Worm (Caenorhabditis elegans): Measurements from ENCODE around the gene srw-89.
"Not testable (repeated sequence)": the region's sequence is repeated elsewhere in the genome, so short reads cannot be mapped to it uniquely, and the experiment has no call there.

- TF ChIP-seq snpc-4 (tag; optimal IDR thresholded peaks at IDR 0.05); ama-1 (optimal IDR thresholded peaks at IDR 0.05); egl-13 (tag; optimal IDR thresholded peaks at IDR 0.05); skn-1 (tag; optimal IDR thresholded peaks at IDR 0.05); lin-35 (GFP tag; optimal IDR thresholded peaks at IDR 0.05); lin-13 (GFP tag; optimal IDR thresholded peaks at IDR 0.05); nhr-28 (tag; optimal IDR thresholded peaks at IDR 0.05); nhr-84 (tag; optimal IDR thresholded peaks at IDR 0.05); C16A3.4 (tag; optimal IDR thresholded peaks at IDR 0.05); aly-2 (tag; optimal IDR thresholded peaks at IDR 0.05); unc-86 (tag; optimal IDR thresholded peaks at IDR 0.05); nhr-76 (tag; optimal IDR thresholded peaks at IDR 0.05); nhr-12 (tag; optimal IDR thresholded peaks at IDR 0.05): not testable (repeated sequence)
- TF ChIP-seq lsy-2 (tag; optimal IDR thresholded peaks at IDR 0.05), result peak in 1 of 2 experiments; percentile 13
Observed at ce11 chrV:4066143-4066542, 49.3 kb downstream of the srw-89 start.

Measured in whole organism, L1 larva.